Fruit fly (Drosophila melanogaster) whole organism, embryonic: Measurements from ENCODE around the gene nompC.

Experiments used
- CG10321 ChIP-seq: fragments of 200-800 bp; sonication (Bioruptor generic); IDR thresholded peaks from 2 replicates; pipeline ENCODE4 v1.3.6; 2022; ENCODE audit warnings: missing biosample characterization, missing genetic modification characterization
- CG10565 ChIP-seq: fragments of 200-800 bp; sonication (Bioruptor generic); optimal IDR thresholded peaks from 3 replicates; lab custom pipeline; 2016; ENCODE audit warnings: missing biosample characterization, mild to moderate bottlenecking, missing genetic modification characterization
- CG11560 ChIP-seq: fragments of 200-800 bp; sonication (Bioruptor generic); IDR thresholded peaks from 3 replicates; pipeline ENCODE4 v1.3.6; 2022; ENCODE audit warnings: missing biosample characterization, missing genetic modification characterization
- CG12769 ChIP-seq: fragments of 200-800 bp; sonication (Bioruptor generic); optimal IDR thresholded peaks from 2 replicates; lab custom pipeline; 2019; ENCODE audit warnings: missing biosample characterization, mild to moderate bottlenecking, missing genetic modification characterization, moderate library complexity
- CG15601 ChIP-seq: fragments of 200-800 bp; sonication (Bioruptor generic); optimal IDR thresholded peaks from 3 replicates; lab custom pipeline; 2019; ENCODE audit warnings: missing biosample characterization, mild to moderate bottlenecking, missing genetic modification characterization, moderate library complexity
- CG15696 ChIP-seq: fragments of 200-800 bp; sonication (Bioruptor generic); optimal IDR thresholded peaks from 2 replicates; lab custom pipeline; 2019; ENCODE audit warnings: missing biosample characterization, mild to moderate bottlenecking, missing genetic modification characterization, moderate library complexity
- CG17612 ChIP-seq: fragments of 200-800 bp; sonication (Bioruptor generic); IDR thresholded peaks from 2 replicates; pipeline ENCODE4 v1.3.6; 2022; ENCODE audit warnings: missing biosample characterization, missing genetic modification characterization
- CG17829 ChIP-seq: fragments of 200-800 bp; optimal IDR thresholded peaks from 2 replicates; lab custom pipeline; 2019; ENCODE audit warnings: missing biosample characterization, mild to moderate bottlenecking, missing genetic modification characterization, moderate library complexity
- CG3407 ChIP-seq: fragments of 200-800 bp; sonication (Bioruptor generic); optimal IDR thresholded peaks from 2 replicates; lab custom pipeline; 2018; ENCODE audit warnings: missing biosample characterization, mild to moderate bottlenecking, missing genetic modification characterization
- CG3847 ChIP-seq: fragments of 200-800 bp; sonication (Bioruptor generic); IDR thresholded peaks from 2 replicates; pipeline ENCODE4 v1.3.6; 2022; ENCODE audit warnings: missing biosample characterization, missing genetic modification characterization
- CG6175 ChIP-seq: fragments of 200-800 bp; sonication (Bioruptor generic); IDR thresholded peaks from 3 replicates; pipeline ENCODE4 v1.3.6; 2022; ENCODE audit warnings: missing biosample characterization, missing genetic modification characterization
- CG6272 ChIP-seq: fragments of 200-800 bp; sonication (Bioruptor generic); IDR thresholded peaks from 2 replicates; pipeline ENCODE4 v1.3.6; 2022; ENCODE audit warnings: missing biosample characterization, missing genetic modification characterization
- CG7928 ChIP-seq: fragments of 200-800 bp; sonication (Bioruptor generic); optimal IDR thresholded peaks from 2 replicates; lab custom pipeline; 2017; ENCODE audit warnings: missing biosample characterization, mild to moderate bottlenecking, missing genetic modification characterization
- CG8924 ChIP-seq: fragments of 200-800 bp; optimal IDR thresholded peaks from 3 replicates; lab custom pipeline; 2019; ENCODE audit warnings: missing biosample characterization, mild to moderate bottlenecking, missing genetic modification characterization, moderate library complexity
- CG9932 ChIP-seq: fragments of 200-800 bp; sonication (Bioruptor generic); IDR thresholded peaks from 2 replicates; pipeline ENCODE4 v1.3.6; 2022; ENCODE audit warnings: missing biosample characterization, missing genetic modification characterization
- Camta ChIP-seq: fragments of 200-800 bp; sonication (Bioruptor generic); optimal IDR thresholded peaks from 2 replicates; lab custom pipeline; 2016; ENCODE audit warnings: missing biosample characterization, missing genetic modification characterization
- CrebB ChIP-seq: fragments of 200-800 bp; sonication (Bioruptor generic); optimal IDR thresholded peaks from 3 replicates; lab custom pipeline; 2018; ENCODE audit warnings: missing biosample characterization, mild to moderate bottlenecking, missing genetic modification characterization
- Dip3 ChIP-seq: fragments of 200-800 bp; sonication (Bioruptor generic); optimal IDR thresholded peaks from 3 replicates; lab custom pipeline; 2016; ENCODE audit warnings: missing biosample characterization, missing genetic modification characterization
- Dll ChIP-seq: fragments of 200-800 bp; sonication (Bioruptor generic); IDR thresholded peaks from 4 replicates; pipeline ENCODE4 v1.3.6; 2022; ENCODE audit warnings: missing biosample characterization, missing genetic modification characterization; ENCODE audit not compliant: partially characterized antibody
- Fer2 ChIP-seq: fragments of 200-800 bp; sonication (Bioruptor generic); optimal IDR thresholded peaks from 2 replicates; lab custom pipeline; 2018; ENCODE audit warnings: missing biosample characterization, mild to moderate bottlenecking, missing genetic modification characterization, moderate library complexity
- Fer3 ChIP-seq: fragments of 200-800 bp; sonication (Bioruptor generic); optimal IDR thresholded peaks from 2 replicates; lab custom pipeline; 2018; ENCODE audit warnings: missing biosample characterization, mild to moderate bottlenecking, missing genetic modification characterization, moderate library complexity
- HHEX ChIP-seq: fragments of 200-800 bp; sonication (Bioruptor generic); optimal IDR thresholded peaks from 3 replicates; lab custom pipeline; 2017; ENCODE audit warnings: missing biosample characterization, mild to moderate bottlenecking, missing genetic modification characterization, missing genetic modification reagents
- HLH3B ChIP-seq: fragments of 200-800 bp; sonication (Bioruptor generic); IDR thresholded peaks from 2 replicates; pipeline ENCODE4 v1.3.6; 2022; ENCODE audit warnings: missing biosample characterization, missing genetic modification characterization
- Hey ChIP-seq: fragments of 200-800 bp; sonication (Bioruptor generic); optimal IDR thresholded peaks from 3 replicates; lab custom pipeline; 2018; ENCODE audit warnings: missing biosample characterization, mild to moderate bottlenecking, missing genetic modification characterization
- Kr ChIP-seq: fragments of 200-800 bp; sonication (Bioruptor generic); optimal IDR thresholded peaks from 2 replicates; lab custom pipeline; 2017; ENCODE audit warnings: missing biosample characterization, mild to moderate bottlenecking, missing genetic modification characterization
- NK7.1 ChIP-seq: fragments of 200-800 bp; sonication (Bioruptor generic); optimal IDR thresholded peaks from 3 replicates; lab custom pipeline; 2016; ENCODE audit warnings: missing biosample characterization, missing genetic modification characterization
- NfI ChIP-seq: fragments of 200-800 bp; sonication (Bioruptor generic); optimal IDR thresholded peaks from 3 replicates; lab custom pipeline; 2018; ENCODE audit warnings: missing biosample characterization, mild to moderate bottlenecking, missing genetic modification characterization, moderate library complexity
- Optix ChIP-seq: fragments of 200-800 bp; sonication (Bioruptor generic); IDR thresholded peaks from 3 replicates; pipeline ENCODE4 v1.3.6; 2022; ENCODE audit warnings: missing biosample characterization, missing genetic modification characterization
- Rfx ChIP-seq: fragments of 200-800 bp; sonication (Bioruptor generic); IDR thresholded peaks from 2 replicates; pipeline ENCODE4 v1.3.6; 2022; ENCODE audit warnings: missing biosample characterization, missing genetic modification characterization
- TFAM ChIP-seq: fragments of 200-800 bp; sonication (Bioruptor generic); optimal IDR thresholded peaks from 2 replicates; lab custom pipeline; 2017; ENCODE audit warnings: missing biosample characterization, missing genetic modification characterization, inconsistent platforms
- Tbp ChIP-seq: fragments of >200 bp; optimal IDR thresholded peaks from 2 replicates; lab custom pipeline; 2018; ENCODE audit warnings: missing biosample characterization, missing genetic modification characterization
- Xrp1 ChIP-seq: fragments of 200-800 bp; sonication (Bioruptor generic); IDR thresholded peaks from 2 replicates; pipeline ENCODE4 v1.3.6; 2022; ENCODE audit warnings: missing biosample characterization, missing genetic modification characterization
- amos ChIP-seq: fragments of 200-800 bp; sonication (Bioruptor generic); IDR thresholded peaks from 2 replicates; pipeline ENCODE4 v1.3.6; 2022; ENCODE audit warnings: missing biosample characterization, missing genetic modification characterization; ENCODE audit not compliant: partially characterized antibody
- cas ChIP-seq: fragments of 200-800 bp; sonication (Bioruptor generic); IDR thresholded peaks from 2 replicates; pipeline ENCODE4 v1.3.6; 2022; ENCODE audit warnings: missing biosample characterization, missing genetic modification characterization
- cg ChIP-seq: fragments of 200-800 bp; sonication (Bioruptor generic); optimal IDR thresholded peaks from 3 replicates; lab custom pipeline; 2019; ENCODE audit warnings: missing biosample characterization, mild to moderate bottlenecking, missing genetic modification characterization, moderate library complexity
- chinmo ChIP-seq: fragments of 200-800 bp; sonication (Bioruptor generic); IDR thresholded peaks from 4 replicates; pipeline ENCODE4 v1.3.6; 2022; ENCODE audit warnings: missing biosample characterization, missing genetic modification characterization; ENCODE audit not compliant: partially characterized antibody
- croc ChIP-seq: fragments of 200-800 bp; sonication (Bioruptor generic); conservative IDR thresholded peaks from 3 replicates; pipeline ENCODE4 v1.3.6; 2022; ENCODE audit warnings: missing biosample characterization, missing genetic modification characterization
- kah ChIP-seq: fragments of 200-800 bp; sonication (Bioruptor generic); optimal IDR thresholded peaks from 2 replicates; lab custom pipeline; 2018; ENCODE audit warnings: missing biosample characterization, mild to moderate bottlenecking, missing genetic modification characterization
- ken ChIP-seq: fragments of 200-800 bp; sonication (Bioruptor generic); IDR thresholded peaks from 3 replicates; pipeline ENCODE4 v1.3.6; 2022; ENCODE audit warnings: missing biosample characterization, missing genetic modification characterization
- lmd ChIP-seq: fragments of 200-800 bp; sonication (Bioruptor generic); IDR thresholded peaks from 2 replicates; pipeline ENCODE4 v1.3.6; 2022; ENCODE audit warnings: missing biosample characterization, missing genetic modification characterization
- oc ChIP-seq: fragments of 200-800 bp; sonication (Bioruptor generic); optimal IDR thresholded peaks from 2 replicates; lab custom pipeline; 2018; ENCODE audit warnings: missing biosample characterization, mild to moderate bottlenecking, missing genetic modification characterization, moderate library complexity
- otp ChIP-seq: fragments of 200-800 bp; sonication (Bioruptor generic); IDR thresholded peaks from 3 replicates; pipeline ENCODE4, ENCODE4 v1.3.6; 2022; ENCODE audit warnings: missing biosample characterization, missing genetic modification characterization
- prd ChIP-seq, 3 experiments: fragments of >200 bp in 2 of 3; fragments of 200-800 bp in 1 of 3; sonication (Bioruptor generic) in 1 of 3; optimal IDR thresholded peaks in 2 of 3; IDR thresholded peaks in 1 of 3; 2 replicates in 2 of 3; 3 replicates in 1 of 3; pipeline versions ENCODE4 v1.3.6 to Lab custom; 2017 to 2022; ENCODE audit warnings: missing biosample characterization in 1 of 3, missing genetic modification characterization in 1 of 3
- sc ChIP-seq, 3 experiments: fragments of >200 bp in 2 of 3; fragments of 200-800 bp in 1 of 3; sonication (Bioruptor generic) in 1 of 3; optimal IDR thresholded peaks; 2 replicates in 2 of 3; 3 replicates in 1 of 3; lab custom pipeline; 2017; ENCODE audit warnings: mild to moderate bottlenecking in 1 of 3, missing biosample characterization in 1 of 3, missing genetic modification characterization in 1 of 3, missing genetic modification reagents in 1 of 3
- scrt ChIP-seq: fragments of 200-800 bp; sonication (Bioruptor generic); optimal IDR thresholded peaks from 2 replicates; lab custom pipeline; 2018; ENCODE audit warnings: missing biosample characterization, mild to moderate bottlenecking, missing genetic modification characterization, moderate library complexity
- shn ChIP-seq: fragments of 200-800 bp; sonication (Bioruptor generic); optimal IDR thresholded peaks from 3 replicates; lab custom pipeline; 2016; ENCODE audit warnings: missing biosample characterization, missing genetic modification characterization
- tap ChIP-seq: fragments of 200-800 bp; optimal IDR thresholded peaks from 3 replicates; lab custom pipeline; 2019; ENCODE audit warnings: missing biosample characterization, mild to moderate bottlenecking, missing genetic modification characterization, moderate library complexity
- twi ChIP-seq: fragments of 200-800 bp; optimal IDR thresholded peaks from 2 replicates; lab custom pipeline; 2019; ENCODE audit warnings: missing biosample characterization, mild to moderate bottlenecking, missing genetic modification characterization, moderate library complexity

Gene nompC

dm6 chr2L:5326414-5327265 lies 19.4 kb upstream of the nompC start, which contains the start of the genes Ncoa6 and cype (continued):
- TF ChIP-seq Dip3 (GFP tag; lab: Kevin White, UChicago) (no peak), kah (no peak), twi (tag; lab: Kevin White, UChicago) (peak; percentile 38), Fer3 (tag; lab: Kevin White, UChicago) (peak; percentile 32), CG12769 (no peak), CG7928 (GFP tag; lab: Kevin White, UChicago) (peak; percentile 90), sc (optimal IDR thresholded peaks at IDR 0.05; lab: Kevin White, UChicago) (no peak), sc (GFP tag; optimal IDR thresholded peaks at IDR 0.05; lab: Kevin White, UChicago) (no peak), cg (GFP tag; lab: Kevin White, UChicago) (peak; percentile 69), Kr (GFP tag; lab: Kevin White, UChicago) (no peak), oc (no peak), CrebB (tag; lab: Kevin White, UChicago) (no peak), Xrp1 (GFP tag; lab: Robert Waterston, UW) (peak; percentile 50; the same call in 1 of the 2 replicates), amos (GFP tag; lab: Robert Waterston, UW) (peak; percentile 88), Dll (GFP tag; lab: Robert Waterston, UW) (peak; percentile 88), CG6175 (GFP tag; lab: Robert Waterston, UW) (no peak), CG3847 (GFP tag; lab: Robert Waterston, UW) (peak; percentile 84), CG17612 (no peak), croc (GFP tag; lab: Robert Waterston, UW) (no peak), CG15601 (peak; percentile 42), Optix (GFP tag; lab: Robert Waterston, UW) (no peak), CG9932 (GFP tag; lab: Robert Waterston, UW) (peak; percentile 55), tap (tag; lab: Kevin White, UChicago) (peak; percentile 15), CG10321 (GFP tag; lab: Robert Waterston, UW) (no peak), CG11560 (tag; lab: Robert Waterston, UW) (no peak), CG10565 (GFP tag; lab: Kevin White, UChicago) (no peak), CG15696 (tag; lab: Kevin White, UChicago) (peak; percentile 51), NfI (GFP tag; lab: Kevin White, UChicago) (peak; percentile 37), CG6272 (GFP tag; lab: Robert Waterston, UW) (0 out of 2 replicates have a peak, but pooled peaks have one; percentile 4), prd (optimal IDR thresholded peaks at IDR 0.05; lab: Kevin White, UChicago) (no peak), prd (GFP tag; IDR thresholded peaks at IDR 0.05; lab: Robert Waterston, UW) (peak; percentile 58), cas (GFP tag; lab: Robert Waterston, UW) (no peak), Rfx (peak; percentile 75), NK7.1 (GFP tag; lab: Kevin White, UChicago) (no peak), ken (GFP tag; lab: Robert Waterston, UW) (peak; percentile 57; the same call in 2 of the 3 replicates), HHEX (no peak), HLH3B (GFP tag; lab: Robert Waterston, UW) (no peak), TFAM (no peak), Camta (no peak), Tbp (GFP tag; lab: Kevin White, UChicago) (no peak), Hey (no peak), lmd (peak; percentile 17; the same call in 1 of the 2 replicates), otp (0 out of 3 replicates have a peak, but pooled peaks have one; percentile 40), Fer2 (tag; lab: Kevin White, UChicago) (peak; percentile 48), scrt (GFP tag; lab: Kevin White, UChicago) (no peak), shn (no peak), chinmo (GFP tag; lab: Robert Waterston, UW) (0 out of 4 replicates have a peak, but pooled peaks have one; percentile 53), CG3407 (no peak), CG17829 (tag; lab: Kevin White, UChicago) (peak; percentile 51), CG8924 (peak; percentile 75)
